Fruit fly (Drosophila melanogaster): ENCODE results near the gene Acam.

Acam gene

DNA sequence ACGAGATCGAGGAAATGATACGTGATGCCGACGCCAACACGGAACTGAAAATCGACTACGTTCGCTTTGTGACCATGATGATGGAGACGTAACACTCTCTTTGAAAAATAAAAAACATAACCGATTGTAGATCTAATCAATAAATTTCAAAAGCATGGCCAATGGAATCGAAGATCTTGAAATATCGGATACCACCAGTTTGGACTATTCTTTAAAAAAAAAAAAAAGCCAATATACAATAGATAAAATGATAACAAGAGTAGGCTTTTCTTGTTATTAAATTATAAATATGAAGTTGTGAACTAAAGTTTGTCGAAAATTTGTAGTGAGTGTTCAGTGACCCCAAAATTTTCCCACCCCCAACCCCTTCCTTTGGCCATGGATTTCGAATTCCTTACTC, at the start of gene Acam, which contains the start of gene CG17770:
Acam (plus strand) TSS at position 301 of the 400 bp plus-strand sequence.
CG17770 (plus strand) TSS at position 301 of the 400 bp plus-strand sequence.
- no peak for TF ChIP-seq CG1620 (GFP tag; optimal IDR thresholded peaks at IDR 0.05)
- no peak for TF ChIP-seq Hr96 (GFP tag; optimal IDR thresholded peaks at IDR 0.05)

DNA sequence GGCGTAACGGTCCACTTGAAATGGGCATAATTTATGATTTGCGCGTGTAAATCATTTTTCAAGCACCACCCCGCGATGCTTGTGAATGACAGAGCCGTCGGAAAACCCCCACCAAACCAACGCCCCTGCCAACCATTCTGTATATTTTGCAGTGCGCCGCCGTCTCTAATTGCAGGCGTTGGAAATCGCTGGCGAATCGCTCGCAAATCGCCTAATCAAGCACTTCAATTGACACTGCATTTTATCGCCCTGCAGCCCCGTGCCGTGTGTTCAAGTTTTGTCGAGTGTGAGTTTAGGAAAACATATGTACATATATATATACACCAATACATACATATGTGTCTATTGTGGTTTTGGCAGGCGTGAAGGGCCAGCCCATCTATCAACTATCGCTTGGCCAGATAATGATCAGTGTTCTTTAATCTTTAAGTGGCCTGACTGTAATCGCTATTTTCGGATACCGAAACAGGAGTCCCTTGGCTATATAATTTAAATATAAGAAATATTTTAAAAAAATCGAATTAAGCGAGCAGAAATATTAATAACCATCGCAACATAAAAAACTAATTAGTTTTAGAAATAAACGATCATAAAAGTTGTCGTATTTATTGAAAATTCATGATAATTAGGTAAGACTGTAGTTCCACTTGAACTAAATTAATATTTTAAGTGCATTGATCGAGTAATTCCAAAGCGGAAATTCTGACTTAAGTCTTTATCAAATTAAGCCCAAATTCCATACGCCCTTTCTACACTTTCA, 49.5 kb upstream of the Acam start:
- TF ChIP-seq CG7045 (GFP tag; optimal IDR thresholded peaks at IDR 0.05) (no peak), CG11617 (GFP tag; optimal IDR thresholded peaks at IDR 0.05) (peak; percentile 35), CG7101 (tag; optimal IDR thresholded peaks at IDR 0.05) (peak; percentile 62), CG33017 (tag; optimal IDR thresholded peaks at IDR 0.05) (peak; percentile 55), cic (GFP tag; optimal IDR thresholded peaks at IDR 0.05) (peak; percentile 29), ovo (GFP tag; optimal IDR thresholded peaks at IDR 0.05) (no peak), CG14711 (tag; optimal IDR thresholded peaks at IDR 0.05) (peak; percentile 19), kay (GFP tag; ENCODE audit: borderline replicate concordance) (peak; percentile 13), bab1 (GFP tag; optimal IDR thresholded peaks at IDR 0.05) (no peak), pad (GFP tag; optimal IDR thresholded peaks at IDR 0.05) (no peak)

DNA sequence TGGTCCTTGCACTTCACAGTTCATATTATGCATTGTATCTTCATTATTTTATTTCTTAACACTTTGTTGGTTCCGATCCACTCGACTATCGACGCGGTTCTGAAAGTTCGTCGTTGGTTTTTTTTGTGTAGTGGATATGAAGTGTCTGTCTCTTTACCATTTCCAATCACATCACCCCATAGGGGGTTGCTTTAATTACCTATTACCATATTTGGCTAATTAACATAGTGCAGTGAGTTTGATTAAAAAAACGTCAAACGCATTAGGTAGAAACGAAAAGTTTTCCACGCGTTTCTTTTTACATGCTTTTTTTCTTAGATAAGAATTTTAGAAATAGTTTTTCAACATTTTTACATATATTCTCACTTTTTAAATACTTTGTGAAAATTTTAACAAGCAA, 48.7 kb upstream of the Acam start, which contains the start of gene LpR1:
LpR1 (minus strand) TSS at position 101 of the 400 bp plus-strand sequence.
- peak; percentile 23 for TF ChIP-seq CG12768 (GFP tag; optimal IDR thresholded peaks at IDR 0.05)
- TF ChIP-seq bab1 (GFP tag; optimal IDR thresholded peaks at IDR 0.05), result no peak
- no peak for TF ChIP-seq CG33017 (tag; optimal IDR thresholded peaks at IDR 0.05)
- TF ChIP-seq cnc (optimal IDR thresholded peaks at IDR 0.05), result no peak
- TF ChIP-seq kay (GFP tag; ENCODE audit: borderline replicate concordance), result no peak

DNA sequence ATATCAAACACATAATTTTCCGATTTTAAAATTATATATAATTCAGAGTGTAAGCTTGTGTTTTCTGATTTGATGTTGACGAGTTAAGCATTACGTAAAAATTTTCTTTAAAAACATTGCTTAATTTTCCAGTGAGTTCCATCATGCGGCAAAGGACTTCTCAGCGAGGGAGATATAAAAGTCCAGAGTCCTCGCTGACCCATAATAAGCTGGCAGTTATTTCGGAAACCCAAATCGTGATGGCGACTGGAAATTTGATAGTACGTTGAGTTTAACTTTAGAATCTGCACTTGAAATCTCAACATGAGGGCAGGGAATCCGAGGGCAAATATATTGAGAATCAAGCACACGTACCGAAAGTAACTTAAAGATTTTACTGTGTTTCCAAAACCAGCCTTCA, 36.4 kb upstream of the Acam start, which contains the start of the genes CG17197 and CG17198:
CG17197 (minus strand) TSS at position 101 of the 400 bp plus-strand sequence.
CG17198 (minus strand) TSS at position 101 of the 400 bp plus-strand sequence.
- TF ChIP-seq kay (GFP tag; ENCODE audit: borderline replicate concordance) (no peak), cic (GFP tag; optimal IDR thresholded peaks at IDR 0.05) (no peak), ovo (GFP tag; optimal IDR thresholded peaks at IDR 0.05) (no peak), Crg-1 (GFP tag; optimal IDR thresholded peaks at IDR 0.05) (no peak), tj (GFP tag; optimal IDR thresholded peaks at IDR 0.05) (no peak), Mnt (GFP tag; optimal IDR thresholded peaks at IDR 0.05) (no peak), CG11617 (GFP tag; optimal IDR thresholded peaks at IDR 0.05) (no peak), cnc (optimal IDR thresholded peaks at IDR 0.05) (no peak), pad (GFP tag; optimal IDR thresholded peaks at IDR 0.05) (no peak), Hr96 (GFP tag; optimal IDR thresholded peaks at IDR 0.05) (no peak), Clk (GFP tag; optimal IDR thresholded peaks at IDR 0.05) (no peak)

DNA sequence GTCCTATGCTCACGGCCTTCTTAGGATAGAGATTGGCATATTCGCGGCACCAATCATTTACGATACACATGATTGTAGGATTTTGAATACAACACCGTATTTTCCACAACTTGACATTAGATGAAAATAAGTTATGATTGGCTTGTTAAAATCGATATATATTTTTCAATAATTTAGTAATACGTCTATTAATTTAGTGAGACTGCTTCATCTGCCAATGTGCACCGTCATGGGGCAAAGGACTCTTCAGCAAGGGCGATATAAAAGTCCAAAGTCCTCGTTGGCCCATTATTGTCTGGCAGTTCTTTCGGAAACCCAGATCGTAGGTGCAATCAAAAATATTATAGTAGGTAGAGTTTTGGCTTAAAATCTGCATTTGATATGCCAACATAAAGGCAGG, 35.6 kb upstream of the Acam start, which contains the start of gene CG17196:
CG17196 (minus strand) TSS at position 101 of the 400 bp plus-strand sequence.
- TF ChIP-seq cic (GFP tag; optimal IDR thresholded peaks at IDR 0.05) (no peak), bab1 (GFP tag; optimal IDR thresholded peaks at IDR 0.05) (no peak), Crg-1 (GFP tag; optimal IDR thresholded peaks at IDR 0.05) (no peak), Clk (GFP tag; optimal IDR thresholded peaks at IDR 0.05) (no peak), pad (GFP tag; optimal IDR thresholded peaks at IDR 0.05) (no peak)

DNA sequence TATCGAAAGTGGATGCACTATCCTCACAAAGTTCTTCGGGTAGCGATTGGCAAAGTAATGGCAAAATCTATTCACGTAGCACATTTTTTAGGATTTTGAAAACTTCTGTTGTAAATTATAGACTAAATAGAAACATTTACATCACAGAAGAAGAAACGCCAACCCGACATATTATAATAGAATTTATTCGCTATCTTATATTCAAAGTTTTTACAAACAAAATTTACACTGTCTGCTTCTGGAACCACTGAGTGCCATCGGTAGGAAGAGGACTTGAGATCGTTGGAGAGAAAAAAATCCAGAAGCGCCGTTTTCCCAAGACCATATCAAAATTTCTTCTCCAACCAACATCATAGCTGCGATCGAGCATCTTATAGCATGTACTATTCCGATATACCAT, 34.6 kb upstream of the Acam start, which contains the start of gene CG17195:
CG17195 (minus strand) TSS at position 101 of the 400 bp plus-strand sequence.
- no peak for TF ChIP-seq CG12768 (GFP tag; optimal IDR thresholded peaks at IDR 0.05)

DNA sequence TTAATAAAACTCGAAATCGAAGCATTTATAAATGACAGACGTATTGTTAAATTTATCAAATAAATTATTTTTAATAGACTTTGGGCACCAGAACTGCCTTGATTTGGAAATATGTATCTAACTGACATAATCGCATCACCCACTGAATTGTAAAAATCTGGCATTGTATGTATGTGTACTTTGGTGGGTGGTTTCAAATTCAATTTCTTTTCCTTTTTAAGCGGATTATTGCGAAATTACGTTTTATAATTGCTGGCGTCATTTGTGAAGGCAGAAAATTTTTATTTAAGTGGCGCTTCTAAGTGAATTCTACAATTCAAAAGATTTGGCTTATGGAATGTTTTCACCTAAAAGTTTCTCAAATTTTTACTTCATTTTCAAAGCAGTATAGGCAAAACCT, 33.5 kb upstream of the Acam start, which contains the start of gene CG4956:
CG4956 (minus strand) TSS at position 101 of the 400 bp plus-strand sequence.
- TF ChIP-seq CG7101 (tag; optimal IDR thresholded peaks at IDR 0.05) (no peak), cnc (optimal IDR thresholded peaks at IDR 0.05) (no peak), toe (GFP tag; optimal IDR thresholded peaks at IDR 0.05) (no peak), CG14711 (tag; optimal IDR thresholded peaks at IDR 0.05) (no peak), CG12768 (GFP tag; optimal IDR thresholded peaks at IDR 0.05) (no peak), CG1620 (GFP tag; optimal IDR thresholded peaks at IDR 0.05) (no peak), bab1 (GFP tag; optimal IDR thresholded peaks at IDR 0.05) (no peak), Crg-1 (GFP tag; optimal IDR thresholded peaks at IDR 0.05) (no peak), Hr96 (GFP tag; optimal IDR thresholded peaks at IDR 0.05) (no peak), CG7045 (GFP tag; optimal IDR thresholded peaks at IDR 0.05) (no peak), tj (GFP tag; optimal IDR thresholded peaks at IDR 0.05) (no peak), Clk (GFP tag; optimal IDR thresholded peaks at IDR 0.05) (no peak), pad (GFP tag; optimal IDR thresholded peaks at IDR 0.05) (no peak), ovo (GFP tag; optimal IDR thresholded peaks at IDR 0.05) (no peak), CG11617 (GFP tag; optimal IDR thresholded peaks at IDR 0.05) (no peak), CG5204 (GFP tag; optimal IDR thresholded peaks at IDR 0.05) (no peak), Mnt (GFP tag; optimal IDR thresholded peaks at IDR 0.05) (no peak), CG33017 (tag; optimal IDR thresholded peaks at IDR 0.05) (no peak), cic (GFP tag; optimal IDR thresholded peaks at IDR 0.05) (no peak), kay (GFP tag; ENCODE audit: borderline replicate concordance) (no peak)
